Fruit fly (Drosophila melanogaster): ENCODE results near the gene CG13760.

Gene CG13760

DNA sequence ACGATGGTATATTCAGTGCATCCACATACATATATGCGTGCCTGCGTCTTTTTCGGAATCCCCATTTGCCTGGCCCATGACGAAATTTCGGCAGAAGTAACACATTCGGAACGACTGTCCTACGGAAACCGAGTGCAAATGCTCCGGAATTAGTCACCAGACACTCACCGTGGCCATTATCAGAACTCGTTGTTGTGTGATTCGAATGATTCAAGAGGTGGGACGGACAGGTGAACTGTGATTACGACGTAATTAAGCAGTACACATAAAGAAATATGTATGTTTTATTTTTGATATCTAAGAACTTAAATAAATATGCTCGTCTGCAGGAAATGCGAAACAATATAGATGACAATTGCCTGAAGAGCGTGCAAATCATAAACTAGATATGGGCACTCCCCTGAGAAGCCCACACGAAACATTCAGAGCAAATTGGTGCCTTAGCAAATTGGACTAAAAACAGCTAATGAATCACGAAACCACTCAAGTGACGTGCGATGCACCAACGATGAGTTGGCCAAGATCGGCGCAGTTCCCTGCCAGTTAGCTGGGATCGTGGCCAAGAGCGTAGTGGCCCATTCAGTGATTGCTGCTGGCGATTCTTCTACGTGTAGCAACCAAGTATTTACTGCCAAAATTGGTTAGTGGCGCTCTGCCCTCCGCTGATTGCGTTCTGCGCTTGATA lies 6.0 kb upstream of the CG13760 start (continued):
- no peak for TF ChIP-seq Elba2 (GFP tag; optimal IDR thresholded peaks at IDR 0.05)
- TF ChIP-seq CG17328 (GFP tag; IDR thresholded peaks at IDR 0.05) = no peak
- peak; percentile 45 for TF ChIP-seq HHEX (GFP tag; optimal IDR thresholded peaks at IDR 0.05)
- no peak for TF ChIP-seq stc (GFP tag; IDR thresholded peaks at IDR 0.05)
- 0 out of 2 replicates have a peak, but pooled peaks have one; percentile 38 for TF ChIP-seq CG9215 (GFP tag; IDR thresholded peaks at IDR 0.05)
- no peak for TF ChIP-seq lola (GFP tag; optimal IDR thresholded peaks at IDR 0.05)
- TF ChIP-seq CG7786 (GFP tag; optimal IDR thresholded peaks at IDR 0.05) = no peak
- 0 out of 2 replicates have a peak, but pooled peaks have one; percentile 22 for TF ChIP-seq Adf1 (GFP tag; IDR thresholded peaks at IDR 0.05)
- peak; percentile 33 for TF ChIP-seq CG17385 (GFP tag; optimal IDR thresholded peaks at IDR 0.05)
- TF ChIP-seq crp (GFP tag; optimal IDR thresholded peaks at IDR 0.05) = no peak
- TF ChIP-seq CG2116 (GFP tag; optimal IDR thresholded peaks at IDR 0.05) = no peak
- no peak for TF ChIP-seq CG10462 (GFP tag; optimal IDR thresholded peaks at IDR 0.05)
- TF ChIP-seq CG2120 (GFP tag; optimal IDR thresholded peaks at IDR 0.05) = peak; percentile 63
- TF ChIP-seq Spps (tag; optimal IDR thresholded peaks at IDR 0.05) = no peak
- TF ChIP-seq CG10209 (GFP tag; optimal IDR thresholded peaks at IDR 0.05) = peak; percentile 45
- TF ChIP-seq CG8924 (tag; optimal IDR thresholded peaks at IDR 0.05) = peak; percentile 37
- TF ChIP-seq H15 (GFP tag; IDR thresholded peaks at IDR 0.05) = no peak
- TF ChIP-seq seq (GFP tag; IDR thresholded peaks at IDR 0.05) = peak; percentile 15; the same call in 1 of the 2 replicates
- TF ChIP-seq Jarid2 (GFP tag; optimal IDR thresholded peaks at IDR 0.05) = no peak
- TF ChIP-seq Fer1 (GFP tag; optimal IDR thresholded peaks at IDR 0.05) = peak; percentile 39
- no peak for TF ChIP-seq stwl (tag; optimal IDR thresholded peaks at IDR 0.05)
- TF ChIP-seq Awh (GFP tag; IDR thresholded peaks at IDR 0.05) = no peak
- TF ChIP-seq fd96Cb (tag; optimal IDR thresholded peaks at IDR 0.05) = no peak
- no peak for TF ChIP-seq CG10979 (tag; optimal IDR thresholded peaks at IDR 0.05)
- 0 out of 2 replicates have a peak, but pooled peaks have one; percentile 22 for TF ChIP-seq Atf6 (GFP tag; IDR thresholded peaks at IDR 0.05)
- no peak for TF ChIP-seq gfzf (GFP tag; optimal IDR thresholded peaks at IDR 0.05)
- TF ChIP-seq CG5245 (GFP tag; optimal IDR thresholded peaks at IDR 0.05) = no peak
- peak; percentile 34 for TF ChIP-seq corto (GFP tag; optimal IDR thresholded peaks at IDR 0.05)
- no peak for TF ChIP-seq bab2 (GFP tag; optimal IDR thresholded peaks at IDR 0.05)

DNA sequence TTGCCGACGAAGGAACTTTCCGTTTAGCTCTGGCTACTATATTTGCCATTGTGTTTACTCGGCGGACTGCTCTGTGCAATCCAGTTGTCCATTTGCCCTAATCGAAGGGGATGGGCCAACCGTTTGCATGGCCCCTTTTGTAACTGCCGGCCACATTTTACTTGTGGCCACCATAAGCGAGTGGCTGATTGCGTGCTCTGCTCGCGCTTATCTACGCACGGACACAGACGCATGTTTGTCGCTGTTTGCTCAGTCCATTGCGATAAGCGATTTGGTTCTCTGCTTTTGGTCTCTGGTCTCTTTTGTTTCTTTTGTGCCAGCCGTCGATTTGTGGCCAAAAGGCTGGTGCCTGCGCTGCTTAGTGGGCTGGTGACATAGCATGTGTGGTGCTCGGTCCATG lies 5.1 kb upstream of the CG13760 start:
- 0 out of 3 replicates have a peak, but pooled peaks have one; percentile 24 for TF ChIP-seq ci (GFP tag; IDR thresholded peaks at IDR 0.05)
- 0 out of 2 replicates have a peak, but pooled peaks have one; percentile 8 for TF ChIP-seq Atf6 (GFP tag; IDR thresholded peaks at IDR 0.05)
- peak in 1 of 2 experiments; percentile 40 for TF ChIP-seq Pdp1 (GFP tag; optimal IDR thresholded peaks at IDR 0.05)
- no peak for TF ChIP-seq CG6272 (GFP tag; IDR thresholded peaks at IDR 0.05)
- TF ChIP-seq exex (tag; optimal IDR thresholded peaks at IDR 0.05) = peak; percentile 37
- peak; percentile 4 for TF ChIP-seq cg (GFP tag; optimal IDR thresholded peaks at IDR 0.05)
- peak; percentile 78 for TF ChIP-seq sug (tag; optimal IDR thresholded peaks at IDR 0.05)
- TF ChIP-seq Hey (tag; optimal IDR thresholded peaks at IDR 0.05) = peak; percentile 85
- TF ChIP-seq CG11504 (tag; optimal IDR thresholded peaks at IDR 0.05) = no peak
- peak; percentile 52; the same call in 1 of the 2 replicates for TF ChIP-seq Adf1 (GFP tag; IDR thresholded peaks at IDR 0.05)
- TF ChIP-seq GATAe (GFP tag; conservative IDR thresholded peaks at IDR 0.05) = peak; percentile 50; the same call in 1 of the 2 replicates
- no peak for TF ChIP-seq CG3407 (GFP tag; optimal IDR thresholded peaks at IDR 0.05)
- peak; percentile 39 for TF ChIP-seq mirr (GFP tag; optimal IDR thresholded peaks at IDR 0.05)
- TF ChIP-seq corto (GFP tag; optimal IDR thresholded peaks at IDR 0.05) = no peak
- peak; percentile 54 for TF ChIP-seq grn (GFP tag; optimal IDR thresholded peaks at IDR 0.05)
- TF ChIP-seq cwo (GFP tag; optimal IDR thresholded peaks at IDR 0.05) = peak; percentile 39
- TF ChIP-seq CG42726 (GFP tag; IDR thresholded peaks at IDR 0.05; ENCODE audit: partially characterized antibody) = no peak
- peak; percentile 74 for TF ChIP-seq CG15479 (GFP tag; optimal IDR thresholded peaks at IDR 0.05)
- peak; percentile 79 for TF ChIP-seq Med (GFP tag)
- peak; percentile 57 for TF ChIP-seq CG10543 (GFP tag; optimal IDR thresholded peaks at IDR 0.05)

All from whole organism, embryonic.